Fruit fly (Drosophila melanogaster): Measurements from ENCODE around the gene Gr66a.

The Gr66a gene

dm6 chr3L:8296941-8297340 lies 9.8 kb downstream of the Gr66a start, which contains the start of gene Rab19 (continued):
- TF ChIP-seq her (GFP tag; optimal IDR thresholded peaks at IDR 0.05): no peak
- no peak for TF ChIP-seq slbo (GFP tag; IDR thresholded peaks at IDR 0.05)
- TF ChIP-seq CG2678 (tag; optimal IDR thresholded peaks at IDR 0.05): no peak
- TF ChIP-seq CG14860 (GFP tag; IDR thresholded peaks at IDR 0.05; ENCODE audit: partially characterized antibody): peak; percentile 86
- peak; percentile 12 for TF ChIP-seq PHDP (tag; optimal IDR thresholded peaks at IDR 0.05)
- no peak for TF ChIP-seq CG9215 (GFP tag; IDR thresholded peaks at IDR 0.05)
- TF ChIP-seq tll (GFP tag; optimal IDR thresholded peaks at IDR 0.05): peak in 1 of 2 experiments; percentile 18
- TF ChIP-seq Poxn (GFP tag; IDR thresholded peaks at IDR 0.05): no peak
- peak; percentile 89 for TF ChIP-seq HLH4C (GFP tag; IDR thresholded peaks at IDR 0.05; ENCODE audit: partially characterized antibody)
- peak; percentile 77 for TF ChIP-seq gsb-n (tag; optimal IDR thresholded peaks at IDR 0.05)
- TF ChIP-seq CG11456 (GFP tag; IDR thresholded peaks at IDR 0.05): no peak
- TF ChIP-seq CG9932 (GFP tag; IDR thresholded peaks at IDR 0.05): no peak
- peak in 1 of 2 experiments; percentile 100 for TF ChIP-seq Hr78 (GFP tag; optimal IDR thresholded peaks at IDR 0.05)
- no peak for TF ChIP-seq tx (GFP tag; optimal IDR thresholded peaks at IDR 0.05)
- TF ChIP-seq sna (GFP tag; IDR thresholded peaks at IDR 0.05; ENCODE audit: partially characterized antibody): peak; percentile 97
- TF ChIP-seq hb (GFP tag; IDR thresholded peaks at IDR 0.05; ENCODE audit: partially characterized antibody): peak; percentile 83
- TF ChIP-seq CoRest (tag; optimal IDR thresholded peaks at IDR 0.05): peak; percentile 52
- TF ChIP-seq Dp (GFP tag; optimal IDR thresholded peaks at IDR 0.05): peak; percentile 61
- no peak for TF ChIP-seq CG16863 (GFP tag; optimal IDR thresholded peaks at IDR 0.05)
- TF ChIP-seq klu (GFP tag; IDR thresholded peaks at IDR 0.05): no peak
- TF ChIP-seq Scr (GFP tag; IDR thresholded peaks at IDR 0.05; ENCODE audit: partially characterized antibody): peak; percentile 94
- TF ChIP-seq CG14441 (GFP tag; IDR thresholded peaks at IDR 0.05): no peak
- peak; percentile 20 for TF ChIP-seq CG2712 (tag; optimal IDR thresholded peaks at IDR 0.05)
- no peak for TF ChIP-seq CG3838 (GFP tag; optimal IDR thresholded peaks at IDR 0.05)
- TF ChIP-seq mld (GFP tag; IDR thresholded peaks at IDR 0.05; ENCODE audit: partially characterized antibody): peak; percentile 78; the same call in 2 of the 3 replicates
- TF ChIP-seq HmgZ (tag; optimal IDR thresholded peaks at IDR 0.05): peak; percentile 27
- no peak for TF ChIP-seq B-H1 (GFP tag; IDR thresholded peaks at IDR 0.05)
- TF ChIP-seq CG8290 (GFP tag; optimal IDR thresholded peaks at IDR 0.05): no peak
- TF ChIP-seq CG8290 (tag; optimal IDR thresholded peaks at IDR 0.05): no peak
- TF ChIP-seq knrl (GFP tag; IDR thresholded peaks at IDR 0.05; ENCODE audit: partially characterized antibody): peak; percentile 87
- TF ChIP-seq CG16813 (GFP tag; IDR thresholded peaks at IDR 0.05; ENCODE audit: partially characterized antibody): peak; percentile 86
- peak; percentile 69 for TF ChIP-seq Med (GFP tag)
- peak; percentile 97 for TF ChIP-seq CG13287 (GFP tag; IDR thresholded peaks at IDR 0.05; ENCODE audit: partially characterized antibody)
- no peak for TF ChIP-seq CG12942 (GFP tag; optimal IDR thresholded peaks at IDR 0.05)
- peak; percentile 1 for TF ChIP-seq YL-1 (GFP tag; optimal IDR thresholded peaks at IDR 0.05)
- TF ChIP-seq CG4854 (GFP tag; optimal IDR thresholded peaks at IDR 0.05): no peak
- TF ChIP-seq Hmr (GFP tag; optimal IDR thresholded peaks at IDR 0.05): no peak
- peak; percentile 9 for TF ChIP-seq CG12659 (GFP tag; optimal IDR thresholded peaks at IDR 0.05)
- no peak for TF ChIP-seq nerfin-1 (tag; optimal IDR thresholded peaks at IDR 0.05)
- TF ChIP-seq BEAF-32 (GFP tag; optimal IDR thresholded peaks at IDR 0.05): peak; percentile 86
- no peak for TF ChIP-seq Fer3 (tag; optimal IDR thresholded peaks at IDR 0.05)
- TF ChIP-seq sob (GFP tag; IDR thresholded peaks at IDR 0.05): no peak
- TF ChIP-seq CG34224 (GFP tag; IDR thresholded peaks at IDR 0.05; ENCODE audit: partially characterized antibody): peak; percentile 95
- TF ChIP-seq sens (GFP tag): peak; percentile 29
- TF ChIP-seq Bgb (GFP tag; IDR thresholded peaks at IDR 0.05; ENCODE audit: partially characterized antibody): peak; percentile 81
- TF ChIP-seq inv (GFP tag; IDR thresholded peaks at IDR 0.05; ENCODE audit: partially characterized antibody): peak; percentile 76
- TF ChIP-seq unc-4 (GFP tag; IDR thresholded peaks at IDR 0.05; ENCODE audit: partially characterized antibody): peak; percentile 94
- no peak for TF ChIP-seq CG12219 (GFP tag; optimal IDR thresholded peaks at IDR 0.05)
- no peak for TF ChIP-seq CG33213 (GFP tag; optimal IDR thresholded peaks at IDR 0.05)
